Fruit fly (Drosophila melanogaster): Measurements from ENCODE around the gene CG32195.

DNA sequence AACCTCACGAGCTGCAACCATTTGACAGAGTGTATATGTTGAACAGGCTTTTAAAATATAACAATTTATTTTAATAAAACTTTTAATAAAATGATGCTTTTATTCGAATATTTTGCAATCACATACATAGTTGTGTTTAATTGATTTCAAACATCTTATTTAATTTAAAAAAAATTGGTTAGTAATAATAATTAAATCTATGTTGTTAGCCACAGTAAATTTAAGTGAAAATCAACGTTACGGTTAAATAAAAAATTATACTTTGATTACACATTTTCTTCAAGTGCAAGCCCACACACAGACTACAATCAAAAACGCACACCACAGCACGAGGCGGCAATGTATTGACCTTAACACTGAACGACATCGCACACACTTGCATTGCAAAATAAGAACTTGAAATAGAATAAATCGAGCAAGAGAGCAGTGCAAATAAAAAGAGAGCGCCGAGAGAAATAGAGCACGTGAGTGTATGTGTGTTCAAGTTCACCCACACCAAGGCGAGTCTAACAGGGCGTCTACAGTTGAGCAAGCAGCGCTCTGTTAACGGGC lies 49.7 kb upstream of the CG32195 start:
- peak; percentile 77 for TF ChIP-seq OdsH (GFP tag; optimal IDR thresholded peaks at IDR 0.05)
- peak; percentile 89 for TF ChIP-seq Ets96B (tag; optimal IDR thresholded peaks at IDR 0.05)
- peak; percentile 66 for TF ChIP-seq vri (GFP tag; optimal IDR thresholded peaks at IDR 0.05)
- peak; percentile 18 for TF ChIP-seq Sox15 (GFP tag; optimal IDR thresholded peaks at IDR 0.05)
- TF ChIP-seq CG16779 (tag; optimal IDR thresholded peaks at IDR 0.05): peak; percentile 57
- peak; percentile 35 for TF ChIP-seq Blimp-1 (GFP tag; optimal IDR thresholded peaks at IDR 0.05)
- peak; percentile 49 for TF ChIP-seq esn (GFP tag; optimal IDR thresholded peaks at IDR 0.05)
- TF ChIP-seq Ets21C (GFP tag; optimal IDR thresholded peaks at IDR 0.05): no peak
- peak; percentile 49; the same call in 1 of the 2 replicates for TF ChIP-seq CG11294 (GFP tag; IDR thresholded peaks at IDR 0.05)
- TF ChIP-seq CG3919 (GFP tag; optimal IDR thresholded peaks at IDR 0.05): peak; percentile 71
- TF ChIP-seq acj6 (GFP tag; optimal IDR thresholded peaks at IDR 0.05): peak; percentile 56
- TF ChIP-seq CG6163 (GFP tag; IDR thresholded peaks at IDR 0.05): peak; percentile 77

Measured in whole organism, prepupa.